Worm (Caenorhabditis elegans) whole organism, L1 larva: ENCODE results near the gene sri-51.

Source experiments
- elt-3 ChIP-seq, 6 experiments: fragments of 150-350 bp in 1 of 6; sonication (generic microtip); optimal IDR thresholded peaks; 2 replicates each; lab custom pipeline; 2017 to 2018; ENCODE audit warnings: missing biosample characterization in 6 of 6, missing genetic modification characterization in 6 of 6, inconsistent platforms in 1 of 6
- fkh-10 ChIP-seq: sonication (generic microtip); optimal IDR thresholded peaks from 2 replicates; lab custom pipeline; 2017; ENCODE audit warnings: missing biosample characterization, missing genetic modification reagents, missing genetic modification characterization
- hpl-2 ChIP-seq: fragments of 150-350 bp; optimal IDR thresholded peaks from 2 replicates; lab custom pipeline; 2014; ENCODE audit warnings: missing biosample characterization, missing genetic modification reagents, missing genetic modification characterization
- lin-13 ChIP-seq: fragments of 150-350 bp; optimal IDR thresholded peaks from 2 replicates; lab custom pipeline; 2014; ENCODE audit warnings: missing biosample characterization, missing genetic modification reagents, missing genetic modification characterization
- mdl-1 ChIP-seq, 2 experiments: fragments of 150-350 bp; optimal IDR thresholded peaks; 2 replicates each; lab custom pipeline; 2014 to 2017; ENCODE audit warnings: missing biosample characterization in 2 of 2, missing genetic modification characterization in 2 of 2, inconsistent platforms in 1 of 2
- nhr-237 ChIP-seq: fragments of 150-350 bp; optimal IDR thresholded peaks from 2 replicates; lab custom pipeline; 2014; ENCODE audit warnings: missing biosample characterization, missing genetic modification characterization
- pax-3 ChIP-seq: fragments of 200-800 bp; sonication (Bioruptor generic); optimal IDR thresholded peaks from 2 replicates; lab custom pipeline; 2018; ENCODE audit warnings: mild to moderate bottlenecking, missing genetic modification characterization, moderate library complexity, missing compliant biosample characterization
- skn-1 ChIP-seq: fragments of 150-350 bp; optimal IDR thresholded peaks from 2 replicates; lab custom pipeline; 2014; ENCODE audit warnings: missing biosample characterization, missing genetic modification characterization
- unc-86 ChIP-seq: sonication (generic microtip); optimal IDR thresholded peaks from 2 replicates; lab custom pipeline; 2016; ENCODE audit warnings: missing genetic modification characterization, missing compliant biosample characterization
- zag-1 ChIP-seq: fragments of 150-350 bp; optimal IDR thresholded peaks from 2 replicates; lab custom pipeline; 2014; ENCODE audit warnings: missing biosample characterization, missing genetic modification characterization

- no peak for TF ChIP-seq pax-3 (tag; lab: Kevin White, UChicago)
- TF ChIP-seq unc-86 (tag; lab: Kevin White, UChicago) = no peak
- TF ChIP-seq fkh-10 = no peak
- no peak for TF ChIP-seq elt-3 (tag; optimal IDR thresholded peaks at IDR 0.05; lab: Kevin White, UChicago)
- no peak for TF ChIP-seq hpl-2 (GFP tag; lab: Kevin White, UChicago)
- TF ChIP-seq zag-1 (tag; lab: Kevin White, UChicago) = no peak
- TF ChIP-seq mdl-1 (tag; optimal IDR thresholded peaks at IDR 0.05; lab: Kevin White, UChicago) = no peak
- TF ChIP-seq skn-1 = no peak
- no peak for TF ChIP-seq nhr-237 (tag; lab: Kevin White, UChicago)
- no peak for TF ChIP-seq lin-13
These were observed 31.5 kb upstream of the sri-51 start, which contains the start of gene srh-297 for ce11 chrII:3230422-3230821.
